Fruit fly (Drosophila melanogaster) ovary, adult (tissue): ENCODE results near the gene Root.

ENCODE experiments used
- CG17801 ChIP-seq: fragments of 200-800 bp; optimal IDR thresholded peaks from 2 replicates; lab custom pipeline; 2019; ENCODE audit warnings: missing biosample characterization, mild to moderate bottlenecking, missing genetic modification characterization, moderate library complexity; ENCODE audit not compliant: partially characterized antibody

Root gene

dm6 chr3R:24137311-24137945, 24.3 kb downstream of the Root start, which contains the start of gene Npc2f:
Npc2f (plus strand) TSS chr3R:24137895.
- no peak for TF ChIP-seq CG17801 (GFP tag; lab: Kevin White, UChicago)

- no peak for TF ChIP-seq CG17801 (GFP tag; lab: Kevin White, UChicago)
Measured at dm6 chr3R:24138478-24139455, 25.7 kb downstream of the Root start.

- TF ChIP-seq CG17801 (GFP tag; lab: Kevin White, UChicago) = no peak
Measured at dm6 chr3R:24139646-24140130, 26.6 kb downstream of the Root start.

DNA sequence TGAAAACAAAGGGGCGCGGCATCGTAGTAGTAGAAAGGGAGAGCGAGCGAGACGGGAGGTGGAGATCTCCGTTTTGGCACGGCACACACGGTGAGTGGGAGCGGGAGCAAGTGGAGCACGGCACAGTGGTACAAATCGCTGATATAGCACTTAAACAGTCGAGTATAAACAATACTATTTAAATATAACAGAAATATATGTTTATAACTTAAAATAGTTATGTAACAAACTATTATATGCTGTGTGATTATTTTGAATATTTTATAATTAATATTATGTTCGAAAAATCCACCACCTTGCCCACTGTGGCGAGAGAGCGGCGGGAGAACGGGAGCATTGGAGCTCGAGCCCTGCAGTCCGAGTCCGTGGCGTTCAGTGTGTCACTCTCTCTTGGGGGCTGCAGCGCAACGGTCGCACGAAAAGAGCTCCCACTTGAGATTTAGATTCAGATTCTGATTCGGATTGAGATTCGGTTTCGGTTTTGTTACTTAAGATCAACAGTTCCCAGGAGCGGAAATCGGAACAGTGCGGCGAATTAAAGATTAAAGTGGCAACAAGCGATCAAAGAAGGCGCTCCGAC, 28.0 kb downstream of the Root start, which contains the start of gene Kal1:
TSS of gene Kal1 (plus strand) at position 383 of the 580 bp plus-strand sequence.
- TF ChIP-seq CG17801 (GFP tag; lab: Kevin White, UChicago) = peak; percentile 97

DNA sequence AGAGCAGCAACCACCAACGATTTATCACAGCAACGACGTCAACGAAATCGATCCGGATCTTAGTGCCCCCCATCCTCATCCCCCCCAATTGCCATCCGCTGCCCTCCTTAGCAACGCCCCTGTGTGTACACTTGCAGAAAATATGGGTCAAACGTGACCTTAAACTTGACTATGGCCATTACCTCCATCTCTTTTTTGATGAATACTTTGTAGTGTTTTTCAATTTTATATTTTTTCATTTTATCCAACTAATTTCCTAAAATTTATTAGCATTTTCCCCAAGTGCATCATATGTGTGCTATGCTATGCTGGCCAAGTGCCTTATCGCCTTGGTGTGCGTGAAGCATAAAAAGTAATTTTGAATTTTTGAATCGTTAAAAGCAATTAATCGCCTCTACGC, 29.9 kb downstream of the Root start:
- TF ChIP-seq CG17801 (GFP tag; lab: Kevin White, UChicago) = no peak

DNA sequence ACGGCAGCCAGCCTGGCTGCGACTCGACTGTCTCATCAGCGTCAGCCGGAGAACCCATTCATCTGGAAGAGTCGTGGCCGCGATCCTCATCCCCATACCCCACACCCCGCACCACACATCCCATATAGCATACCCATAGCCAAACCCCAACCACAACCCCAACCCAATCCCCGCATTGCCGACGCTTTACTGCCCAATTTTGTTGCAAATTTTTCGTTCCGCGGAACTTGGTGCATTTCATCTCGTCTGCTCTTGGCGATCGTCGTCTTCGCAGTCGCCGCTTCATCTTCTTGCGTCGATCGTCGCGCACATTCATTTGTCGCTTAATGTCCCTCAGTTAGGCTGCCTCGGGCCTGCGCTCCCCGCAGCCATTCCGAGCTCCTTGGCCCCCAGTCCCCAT, 30.3 kb downstream of the Root start:
- no peak for TF ChIP-seq CG17801 (GFP tag; lab: Kevin White, UChicago)

- TF ChIP-seq CG17801 (GFP tag; lab: Kevin White, UChicago) = no peak
Measured at dm6 chr3R:24143779-24144178, 30.7 kb downstream of the Root start.

dm6 chr3R:24144542-24144941, 31.5 kb downstream of the Root start:
- TF ChIP-seq CG17801 (GFP tag; lab: Kevin White, UChicago) = no peak

DNA sequence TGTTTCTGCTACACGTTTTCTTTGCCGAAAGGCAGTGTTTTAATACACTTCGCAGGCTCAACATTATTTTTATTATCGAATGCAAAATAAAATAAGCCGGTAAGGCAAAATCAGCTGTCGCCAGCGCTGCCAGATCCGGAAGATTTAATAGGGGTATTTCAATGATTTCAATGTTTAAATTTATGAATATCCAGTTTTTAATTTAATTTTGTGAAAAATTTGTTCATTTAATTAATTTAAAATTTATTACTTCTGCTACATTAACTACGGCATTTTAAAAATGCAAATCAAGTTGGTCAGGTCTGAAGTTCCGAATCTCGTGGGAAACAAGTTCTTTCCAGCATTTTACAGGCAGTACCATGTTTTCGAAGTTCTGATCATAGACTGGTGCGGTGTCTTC, 35.8 kb downstream of the Root start, which contains the start of gene Slimp:
TSS of gene Slimp (minus strand) at position 130 of the 400 bp plus-strand sequence.
- TF ChIP-seq CG17801 (GFP tag; lab: Kevin White, UChicago) = peak; percentile 42

DNA sequence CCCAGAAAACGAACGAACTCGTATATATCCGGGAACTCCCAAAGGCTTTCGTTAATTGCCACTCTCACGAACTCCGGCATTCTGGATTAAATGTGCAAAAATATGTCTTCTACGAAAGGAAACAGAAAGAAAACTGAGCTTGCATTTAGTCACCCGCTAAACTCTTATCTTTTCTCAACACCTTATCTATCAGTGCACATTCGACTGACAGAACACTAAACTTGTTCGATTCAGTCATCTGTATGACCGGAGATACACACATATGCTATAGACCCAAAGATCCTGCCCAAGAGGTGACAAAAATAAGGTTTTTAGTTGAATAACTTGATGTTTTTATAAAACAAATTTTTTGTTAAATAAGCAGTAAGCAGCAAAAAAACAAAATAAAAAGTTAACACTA, 37.0 kb downstream of the Root start, which contains the start of gene p38c:
TSS of gene p38c (minus strand) at position 101 of the 400 bp plus-strand sequence.
- no peak for TF ChIP-seq CG17801 (GFP tag; lab: Kevin White, UChicago)

DNA sequence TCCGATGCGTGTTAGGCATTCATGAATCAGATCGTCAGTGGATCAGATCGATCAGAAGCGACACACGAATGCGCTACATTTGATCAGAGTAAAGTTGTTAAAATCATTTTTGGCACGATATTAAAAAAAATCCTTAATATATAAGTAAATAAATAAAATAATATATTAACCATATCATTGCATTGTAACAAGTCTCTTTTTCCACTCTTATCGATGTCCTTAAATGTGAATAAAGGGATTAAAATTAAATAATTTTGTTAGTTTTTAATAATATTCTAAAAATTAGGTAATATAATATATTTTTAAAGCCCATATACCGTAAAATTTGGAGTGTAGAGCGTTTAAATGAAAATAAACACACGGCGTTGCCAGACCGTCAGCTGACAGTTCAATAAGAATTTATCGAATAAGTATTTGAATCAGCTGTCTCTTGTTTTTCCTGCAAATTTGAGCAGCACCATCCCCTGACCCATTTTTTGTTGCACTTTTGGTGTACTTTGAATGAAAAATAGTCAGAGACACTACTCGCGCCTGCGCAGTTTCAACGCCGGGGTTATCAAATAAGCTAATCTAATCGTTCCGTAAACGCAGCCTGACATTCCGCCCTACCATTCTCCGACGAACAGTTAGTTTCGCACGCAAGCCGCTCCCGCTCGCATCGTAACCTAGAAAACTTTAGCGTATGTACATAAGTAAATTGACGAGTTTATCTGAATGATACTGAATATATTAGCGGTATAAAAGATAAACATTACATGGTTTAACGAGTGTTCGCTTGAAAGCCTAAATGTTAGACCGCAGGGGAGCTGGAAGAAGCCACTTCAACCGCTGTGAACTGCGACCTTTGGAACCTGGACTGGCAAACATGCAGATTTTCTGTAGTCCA, 39.1 kb downstream of the Root start, which contains the start of the genes p38a and CG6178:
TSS of gene p38a (minus strand) at position 398 of the 886 bp plus-strand sequence.
TSS of gene CG6178 (plus strand) at position 424 of the 886 bp plus-strand sequence.
- peak; percentile 99 for TF ChIP-seq CG17801 (GFP tag; lab: Kevin White, UChicago)

- TF ChIP-seq CG17801 (GFP tag; lab: Kevin White, UChicago) = peak; percentile 91
Measured at dm6 chr3R:24161173-24161811, 48.2 kb downstream of the Root start, which contains the start of the genes Myo95E and TBC1d7. Myo95E (minus strand) TSS chr3R:24161498. TBC1d7 (plus strand) TSS chr3R:24161727.
